Worm (Caenorhabditis elegans) whole organism, young adult: ENCODE results near the gene H20E11.2.

ENCODE experiments used
- B0019.2 ChIP-seq: fragments of 200-800 bp; sonication (Bioruptor generic); conservative IDR thresholded peaks from 2 replicates; pipeline ENCODE4 v1.3.6; 2022; ENCODE audit warnings: missing genetic modification reagents, missing genetic modification characterization, missing compliant biosample characterization
- C06A6.2 ChIP-seq: fragments of 200-800 bp; sonication (Bioruptor generic); conservative IDR thresholded peaks from 2 replicates; pipeline ENCODE4 v1.3.6; 2022; ENCODE audit warnings: missing genetic modification characterization, missing compliant biosample characterization
- F37B4.10 ChIP-seq: fragments of 200-800 bp; sonication (Bioruptor generic); IDR thresholded peaks from 2 replicates; pipeline ENCODE4 v1.3.6; 2022; ENCODE audit warnings: missing genetic modification characterization, missing compliant biosample characterization
- F55B11.4 ChIP-seq: sonication (generic microtip); optimal IDR thresholded peaks from 2 replicates; lab custom pipeline; 2016; ENCODE audit warnings: missing compliant biosample characterization, missing genetic modification characterization, borderline replicate concordance; ENCODE audit not compliant: insufficient read depth
- F57A8.1 ChIP-seq: fragments of 200-800 bp; sonication (Bioruptor generic); optimal IDR thresholded peaks from 2 replicates; lab custom pipeline; 2018; ENCODE audit warnings: mild to moderate bottlenecking, missing genetic modification characterization, moderate library complexity, missing compliant biosample characterization
- F57C9.4 ChIP-seq: sonication (generic microtip); optimal IDR thresholded peaks from 2 replicates; lab custom pipeline; 2017; ENCODE audit warnings: mild to moderate bottlenecking, missing genetic modification characterization, missing compliant biosample characterization
- K11D2.4 ChIP-seq: fragments of 200-800 bp; sonication (Bioruptor generic); IDR thresholded peaks from 2 replicates; pipeline ENCODE4 v1.3.6; 2022; ENCODE audit warnings: missing genetic modification reagents, missing genetic modification characterization, missing compliant biosample characterization
- K12H6.12 ChIP-seq: fragments of 200-800 bp; sonication (Bioruptor generic); optimal IDR thresholded peaks from 2 replicates; lab custom pipeline; 2018; ENCODE audit warnings: mild to moderate bottlenecking, missing genetic modification characterization, missing compliant biosample characterization
- T26A5.8 ChIP-seq: sonication (generic microtip); optimal IDR thresholded peaks from 2 replicates; lab custom pipeline; 2016; ENCODE audit warnings: missing genetic modification characterization, missing compliant biosample characterization
- Y67H2A.10 ChIP-seq: fragments of 200-800 bp; sonication (Bioruptor generic); conservative IDR thresholded peaks from 2 replicates; pipeline ENCODE4 v1.3.6; 2022; ENCODE audit warnings: missing genetic modification reagents, missing genetic modification characterization, missing compliant biosample characterization
- aptf-3 ChIP-seq: fragments of 200-800 bp; sonication (Bioruptor generic); IDR thresholded peaks from 2 replicates; pipeline ENCODE4 v1.3.6; 2022; ENCODE audit warnings: missing genetic modification characterization, missing compliant biosample characterization
- bed-1 ChIP-seq: fragments of 200-800 bp; sonication (Bioruptor generic); IDR thresholded peaks from 2 replicates; pipeline ENCODE4 v1.3.6; 2022; ENCODE audit warnings: missing genetic modification reagents, missing genetic modification characterization, missing compliant biosample characterization
- bed-2 ChIP-seq: fragments of 200-800 bp; sonication (Bioruptor generic); IDR thresholded peaks from 2 replicates; pipeline ENCODE4 v1.3.6; 2022; ENCODE audit warnings: missing genetic modification reagents, missing genetic modification characterization, missing compliant biosample characterization
- cebp-1 ChIP-seq, 2 experiments: fragments of 200-800 bp in 1 of 2; sonication (Bioruptor generic) in 1 of 2; sonication (generic microtip) in 1 of 2; IDR thresholded peaks in 1 of 2; optimal IDR thresholded peaks in 1 of 2; 2 replicates each; pipeline versions ENCODE4 v1.3.6 to Lab custom; 2017 to 2022; ENCODE audit warnings: missing compliant biosample characterization in 2 of 2, missing genetic modification characterization in 2 of 2, mild to moderate bottlenecking in 1 of 2, missing genetic modification reagents in 1 of 2, moderate library complexity in 1 of 2
- cebp-2 ChIP-seq: fragments of 200-800 bp; sonication (Bioruptor generic); IDR thresholded peaks from 2 replicates; pipeline ENCODE4 v1.3.6; 2022; ENCODE audit warnings: missing genetic modification characterization, missing compliant biosample characterization
- ceh-100 ChIP-seq: fragments of 200-800 bp; sonication (Bioruptor generic); IDR thresholded peaks from 2 replicates; pipeline ENCODE4 v1.3.6; 2022; ENCODE audit warnings: missing genetic modification reagents, missing genetic modification characterization, missing compliant biosample characterization
- ceh-27 ChIP-seq: fragments of 200-800 bp; sonication (Bioruptor generic); optimal IDR thresholded peaks from 2 replicates; lab custom pipeline; 2018; ENCODE audit warnings: mild to moderate bottlenecking, missing genetic modification characterization, moderate library complexity, missing compliant biosample characterization
- ceh-58 ChIP-seq: fragments of 200-800 bp; sonication (Bioruptor generic); IDR thresholded peaks from 2 replicates; pipeline ENCODE4 v1.3.6; 2022; ENCODE audit warnings: missing genetic modification characterization, missing compliant biosample characterization
- dpff-1 ChIP-seq: sonication (generic microtip); optimal IDR thresholded peaks from 2 replicates; lab custom pipeline; 2017; ENCODE audit warnings: mild to moderate bottlenecking, missing genetic modification characterization, missing compliant biosample characterization
- dpl-1 ChIP-seq: fragments of 150-350 bp; optimal IDR thresholded peaks from 2 replicates; lab custom pipeline; 2014; ENCODE audit warnings: missing biosample characterization, missing genetic modification reagents, missing genetic modification characterization
- egl-18 ChIP-seq: fragments of 200-800 bp; sonication (Bioruptor generic); IDR thresholded peaks from 2 replicates; pipeline ENCODE4 v1.3.6; 2022; ENCODE audit warnings: missing genetic modification reagents, missing genetic modification characterization, missing compliant biosample characterization
- egl-44 ChIP-seq: fragments of 200-800 bp; sonication (Bioruptor generic); IDR thresholded peaks from 2 replicates; pipeline ENCODE4 v1.3.6; 2022; ENCODE audit warnings: missing genetic modification reagents, missing genetic modification characterization, missing compliant biosample characterization
- ets-4 ChIP-seq: fragments of 200-800 bp; sonication (Bioruptor generic); optimal IDR thresholded peaks from 2 replicates; lab custom pipeline; 2018; ENCODE audit warnings: mild to moderate bottlenecking, missing genetic modification characterization, missing compliant biosample characterization
- hmg-1.2 ChIP-seq: fragments of 200-800 bp; sonication (Bioruptor generic); IDR thresholded peaks from 2 replicates; pipeline ENCODE4 v1.3.6; 2022; ENCODE audit warnings: missing genetic modification reagents, missing genetic modification characterization, missing compliant biosample characterization
- hrde-1 ChIP-seq: sonication (generic microtip); optimal IDR thresholded peaks from 2 replicates; lab custom pipeline; 2016; ENCODE audit warnings: missing genetic modification characterization, mild to moderate bottlenecking, missing compliant biosample characterization, moderate library complexity, missing genotype, missing genetic modification reagents, borderline replicate concordance
- hsf-1 ChIP-seq: fragments of 200-800 bp; sonication (Bioruptor generic); IDR thresholded peaks from 2 replicates; pipeline ENCODE4 v1.3.6; 2022; ENCODE audit warnings: missing genetic modification reagents, missing genetic modification characterization, missing compliant biosample characterization
- let-526 ChIP-seq: fragments of 200-800 bp; sonication (Bioruptor generic); IDR thresholded peaks from 2 replicates; pipeline ENCODE4 v1.3.6; 2022; ENCODE audit warnings: missing genetic modification reagents, missing genetic modification characterization, missing compliant biosample characterization
- lin-35 ChIP-seq, 3 experiments: fragments of 150-350 bp in 2 of 3; sonication (generic microtip) in 1 of 3; optimal IDR thresholded peaks; 2 replicates each; lab custom pipeline; 2014 to 2018; ENCODE audit warnings: missing biosample characterization in 3 of 3, missing genetic modification characterization in 3 of 3, missing genetic modification reagents in 3 of 3
- lin-40 ChIP-seq: sonication (generic microtip); optimal IDR thresholded peaks from 2 replicates; lab custom pipeline; 2016; ENCODE audit warnings: missing genetic modification characterization, mild to moderate bottlenecking, missing compliant biosample characterization, missing genotype, missing genetic modification reagents
- lsy-27 ChIP-seq: sonication (generic microtip); optimal IDR thresholded peaks from 2 replicates; lab custom pipeline; 2017; ENCODE audit warnings: missing genetic modification characterization, mild to moderate bottlenecking, missing compliant biosample characterization, antibody characterized with exemption, missing genotype, borderline replicate concordance; ENCODE audit not compliant: insufficient read depth
- madf-10 ChIP-seq: sonication (generic microtip); optimal IDR thresholded peaks from 2 replicates; lab custom pipeline; 2016; ENCODE audit warnings: mild to moderate bottlenecking, missing genetic modification characterization, missing compliant biosample characterization
- mxl-1 ChIP-seq: sonication (generic microtip); optimal IDR thresholded peaks from 2 replicates; lab custom pipeline; 2016; ENCODE audit warnings: missing genetic modification characterization, missing compliant biosample characterization
- nhr-120 ChIP-seq: fragments of 200-800 bp; sonication (Bioruptor generic); IDR thresholded peaks from 2 replicates; pipeline ENCODE4 v1.3.6; 2022; ENCODE audit warnings: missing genetic modification characterization, missing compliant biosample characterization
- nhr-27 ChIP-seq: fragments of 200-800 bp; sonication (Bioruptor generic); optimal IDR thresholded peaks from 2 replicates; lab custom pipeline; 2018; ENCODE audit warnings: mild to moderate bottlenecking, missing genetic modification characterization, moderate library complexity, missing compliant biosample characterization
- nhr-80 ChIP-seq: sonication (generic microtip); optimal IDR thresholded peaks from 2 replicates; lab custom pipeline; 2016; ENCODE audit warnings: missing genetic modification characterization, missing compliant biosample characterization
- pbrm-1 ChIP-seq: fragments of 200-800 bp; sonication (Bioruptor generic); IDR thresholded peaks from 2 replicates; pipeline ENCODE4 v1.3.6; 2022; ENCODE audit warnings: missing genetic modification reagents, missing genetic modification characterization, missing compliant biosample characterization
- pha-4 ChIP-seq: fragments of 150-350 bp; sonication (generic microtip); optimal IDR thresholded peaks from 2 replicates; lab custom pipeline; 2014; ENCODE audit warnings: missing biosample characterization, missing genetic modification reagents, missing genetic modification characterization
- repo-1 ChIP-seq: sonication (generic microtip); optimal IDR thresholded peaks from 2 replicates; lab custom pipeline; 2017; ENCODE audit warnings: mild to moderate bottlenecking, missing genetic modification characterization, missing compliant biosample characterization
- snpc-1.1 ChIP-seq: sonication (generic microtip); optimal IDR thresholded peaks from 2 replicates; lab custom pipeline; 2017; ENCODE audit warnings: missing genetic modification characterization, mild to moderate bottlenecking, missing compliant biosample characterization, antibody characterized with exemption, moderate library complexity, missing genotype, missing genetic modification reagents; ENCODE audit not compliant: insufficient read depth
- snpc-1.3 ChIP-seq: sonication (generic microtip); optimal IDR thresholded peaks from 2 replicates; lab custom pipeline; 2017; ENCODE audit warnings: missing genetic modification characterization, mild to moderate bottlenecking, missing compliant biosample characterization, antibody characterized with exemption, moderate library complexity, missing genotype, missing genetic modification reagents; ENCODE audit not compliant: insufficient read depth
- somi-1 ChIP-seq: fragments of 200-800 bp; sonication (Bioruptor generic); optimal IDR thresholded peaks from 2 replicates; lab custom pipeline; 2018; ENCODE audit warnings: mild to moderate bottlenecking, missing genetic modification characterization, missing compliant biosample characterization
- tbp1 ChIP-seq: fragments of 200-800 bp; sonication (Bioruptor generic); optimal IDR thresholded peaks from 2 replicates; lab custom pipeline; 2018; ENCODE audit warnings: mild to moderate bottlenecking, missing genetic modification characterization, missing compliant biosample characterization
- xnd-1 ChIP-seq: sonication (generic microtip); optimal IDR thresholded peaks from 2 replicates; lab custom pipeline; 2016; ENCODE audit warnings: missing genotype, missing genetic modification reagents, missing genetic modification characterization, missing compliant biosample characterization
- zfh-2 ChIP-seq: fragments of 200-800 bp; sonication (Bioruptor generic); conservative IDR thresholded peaks from 2 replicates; pipeline ENCODE4 v1.3.6; 2022; ENCODE audit warnings: missing genetic modification reagents, missing genetic modification characterization, missing compliant biosample characterization
- ztf-18 ChIP-seq: sonication (generic microtip); optimal IDR thresholded peaks from 2 replicates; lab custom pipeline; 2016; ENCODE audit warnings: missing genotype, mild to moderate bottlenecking, missing genetic modification characterization, missing compliant biosample characterization
- ztf-22 ChIP-seq: fragments of 200-800 bp; sonication (Bioruptor generic); optimal IDR thresholded peaks from 2 replicates; lab custom pipeline; 2018; ENCODE audit warnings: mild to moderate bottlenecking, missing genetic modification characterization, moderate library complexity, missing compliant biosample characterization
- ztf-26 ChIP-seq: sonication (generic microtip); optimal IDR thresholded peaks from 2 replicates; lab custom pipeline; 2017; ENCODE audit warnings: missing genetic modification characterization, missing compliant biosample characterization
- ztf-6 ChIP-seq: fragments of 200-800 bp; sonication (Bioruptor generic); IDR thresholded peaks from 2 replicates; pipeline ENCODE4 v1.3.6; 2022; ENCODE audit warnings: missing genetic modification reagents, missing genetic modification characterization, missing compliant biosample characterization

The H20E11.2 gene

DNA sequence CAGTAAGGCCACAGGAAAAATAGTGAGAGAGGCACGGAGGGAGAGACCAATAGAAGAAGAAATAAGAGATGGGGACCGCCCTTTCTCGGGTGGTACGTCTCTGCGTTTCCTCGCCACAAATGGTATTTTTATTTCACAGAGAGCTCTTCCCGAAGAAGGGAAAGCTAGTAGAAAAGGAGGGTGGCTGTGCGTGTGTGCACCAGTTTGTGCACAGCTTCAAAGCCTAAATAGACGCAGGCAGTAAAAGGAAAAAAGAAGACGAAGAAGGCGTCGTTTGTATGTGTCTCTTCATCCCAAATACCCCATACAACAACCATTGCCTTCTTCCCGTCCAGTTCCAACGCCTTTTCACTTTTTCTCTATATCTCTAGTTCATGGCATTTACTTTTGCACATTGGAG lies 17.8 kb upstream of the H20E11.2 start:
- no peak for TF ChIP-seq nhr-120 (GFP tag; lab: Robert Waterston, UW)
- no peak for TF ChIP-seq lsy-27 (tag; lab: Kevin White, UChicago)
- TF ChIP-seq ztf-26 (tag; lab: Kevin White, UChicago), result no peak
- TF ChIP-seq ztf-6, result no peak
- no peak for TF ChIP-seq B0019.2 (GFP tag; lab: Robert Waterston, UW)
- TF ChIP-seq ztf-22, result no peak
- TF ChIP-seq mxl-1 (tag; lab: Kevin White, UChicago), result no peak
- no peak for TF ChIP-seq dpff-1 (tag; lab: Kevin White, UChicago)
- no peak for TF ChIP-seq F55B11.4 (tag; lab: Kevin White, UChicago)
- 0 out of 2 replicates have a peak, but pooled peaks have one; percentile 14 for TF ChIP-seq pbrm-1
- TF ChIP-seq repo-1 (tag; lab: Kevin White, UChicago), result no peak
- peak; percentile 58 for TF ChIP-seq K12H6.12 (tag; lab: Kevin White, UChicago)
- TF ChIP-seq pha-4, result no peak
- TF ChIP-seq snpc-1.1, result no peak
- no peak for TF ChIP-seq T26A5.8 (tag; lab: Kevin White, UChicago)
- no peak for TF ChIP-seq F57A8.1
- no peak for TF ChIP-seq C06A6.2 (GFP tag; lab: Robert Waterston, UW)
- TF ChIP-seq tbp1, result no peak
- no peak for TF ChIP-seq Y67H2A.10 (GFP tag; lab: Robert Waterston, UW)
- TF ChIP-seq F37B4.10 (GFP tag; lab: Robert Waterston, UW), result 0 out of 2 replicates have a peak, but pooled peaks have one; percentile 15
- TF ChIP-seq K11D2.4 (GFP tag; lab: Robert Waterston, UW), result no peak
- TF ChIP-seq F57C9.4 (tag; lab: Kevin White, UChicago), result no peak
- no peak for TF ChIP-seq ztf-18 (tag; lab: Kevin White, UChicago)
- no peak; the same call in 1 of the 2 replicates for TF ChIP-seq hmg-1.2
- TF ChIP-seq somi-1 (GFP tag; lab: Kevin White, UChicago), result no peak
- TF ChIP-seq hsf-1 (GFP tag; lab: Robert Waterston, UW), result no peak
- no peak for TF ChIP-seq egl-18 (GFP tag; lab: Robert Waterston, UW)
- TF ChIP-seq aptf-3 (GFP tag; lab: Robert Waterston, UW), result no peak
- no peak for TF ChIP-seq ets-4 (GFP tag; lab: Kevin White, UChicago)
- TF ChIP-seq ceh-100 (GFP tag; lab: Robert Waterston, UW), result no peak
- TF ChIP-seq cebp-1 (GFP tag; IDR thresholded peaks at IDR 0.05; lab: Robert Waterston, UW), result no peak
- TF ChIP-seq cebp-1 (tag; optimal IDR thresholded peaks at IDR 0.05; lab: Kevin White, UChicago), result no peak
- peak in 1 of 3 experiments; percentile 57 for TF ChIP-seq lin-35 (GFP tag; optimal IDR thresholded peaks at IDR 0.05; lab: Kevin White, UChicago)
- TF ChIP-seq egl-44 (GFP tag; lab: Robert Waterston, UW), result no peak
- no peak for TF ChIP-seq madf-10 (tag; lab: Kevin White, UChicago)
- TF ChIP-seq nhr-80, result no peak
- TF ChIP-seq snpc-1.3 (tag; lab: Kevin White, UChicago), result no peak
- TF ChIP-seq cebp-2 (GFP tag; lab: Robert Waterston, UW), result no peak
- no peak for TF ChIP-seq let-526 (GFP tag; lab: Robert Waterston, UW)
- TF ChIP-seq ceh-27 (GFP tag; lab: Kevin White, UChicago), result peak; percentile 3
- TF ChIP-seq zfh-2, result no peak
- TF ChIP-seq nhr-27 (tag; lab: Kevin White, UChicago), result no peak
- TF ChIP-seq dpl-1 (GFP tag; lab: Kevin White, UChicago), result no peak
- TF ChIP-seq bed-1 (GFP tag; lab: Robert Waterston, UW), result no peak
- no peak for TF ChIP-seq hrde-1
- TF ChIP-seq xnd-1 (tag; lab: Kevin White, UChicago), result no peak
- no peak for TF ChIP-seq ceh-58
- TF ChIP-seq lin-40 (tag; lab: Kevin White, UChicago), result peak; percentile 37
- TF ChIP-seq bed-2 (GFP tag; lab: Robert Waterston, UW), result no peak
